Fruit fly (Drosophila melanogaster) whole organism, adult: ENCODE measurements around the gene Tengl3.

Source experiments
- CG11617 ChIP-seq: fragments of 200-800 bp; sonication (Bioruptor generic); optimal IDR thresholded peaks from 2 replicates; lab custom pipeline; 2017; ENCODE audit warnings: mild to moderate bottlenecking, missing biosample characterization, missing genetic modification reagents, missing genetic modification characterization
- CG12768 ChIP-seq: fragments of 200-800 bp; sonication (Bioruptor generic); optimal IDR thresholded peaks from 2 replicates; lab custom pipeline; 2017; ENCODE audit warnings: missing biosample characterization, missing genetic modification characterization, mild to moderate bottlenecking, moderate library complexity, missing genetic modification reagents
- CG14711 ChIP-seq: fragments of 200-800 bp; sonication (Bioruptor generic); optimal IDR thresholded peaks from 2 replicates; lab custom pipeline; 2018; ENCODE audit warnings: missing biosample characterization, mild to moderate bottlenecking, missing genetic modification characterization, moderate library complexity
- CG1620 ChIP-seq: fragments of 200-800 bp; sonication (Bioruptor generic); optimal IDR thresholded peaks from 2 replicates; lab custom pipeline; 2016; ENCODE audit warnings: missing biosample characterization, missing genetic modification characterization
- CG33017 ChIP-seq: fragments of 200-800 bp; sonication (Bioruptor generic); optimal IDR thresholded peaks from 2 replicates; lab custom pipeline; 2018; ENCODE audit warnings: missing biosample characterization, mild to moderate bottlenecking, missing genetic modification characterization, moderate library complexity
- CG5204 ChIP-seq: fragments of 200-800 bp; sonication (Bioruptor generic); optimal IDR thresholded peaks from 2 replicates; lab custom pipeline; 2016; ENCODE audit warnings: missing biosample characterization, missing genetic modification characterization
- CG7045 ChIP-seq: fragments of 200-800 bp; sonication (Bioruptor generic); optimal IDR thresholded peaks from 2 replicates; lab custom pipeline; 2017; ENCODE audit warnings: missing biosample characterization, mild to moderate bottlenecking, missing genetic modification characterization
- CG7101 ChIP-seq: fragments of 200-800 bp; sonication (Bioruptor generic); optimal IDR thresholded peaks from 2 replicates; lab custom pipeline; 2018; ENCODE audit warnings: missing biosample characterization, mild to moderate bottlenecking, missing genetic modification characterization, moderate library complexity
- Clk ChIP-seq: fragments of 200-800 bp; sonication (Bioruptor generic); optimal IDR thresholded peaks from 2 replicates; lab custom pipeline; 2017; ENCODE audit warnings: missing biosample characterization, missing genetic modification characterization
- Crg-1 ChIP-seq: fragments of 200-800 bp; sonication (Bioruptor generic); optimal IDR thresholded peaks from 2 replicates; lab custom pipeline; 2016; ENCODE audit warnings: missing biosample characterization, missing genetic modification characterization
- Hr96 ChIP-seq: fragments of 200-800 bp; sonication (Bioruptor generic); optimal IDR thresholded peaks from 2 replicates; lab custom pipeline; 2016; ENCODE audit warnings: missing biosample characterization, missing genetic modification characterization
- Mnt ChIP-seq: fragments of 200-800 bp; sonication (Bioruptor generic); optimal IDR thresholded peaks from 2 replicates; lab custom pipeline; 2016; ENCODE audit warnings: missing biosample characterization, mild to moderate bottlenecking, missing genetic modification characterization
- bab1 ChIP-seq: fragments of 200-800 bp; sonication (Bioruptor generic); optimal IDR thresholded peaks from 3 replicates; lab custom pipeline; 2019; ENCODE audit warnings: missing biosample characterization, mild to moderate bottlenecking, missing genetic modification characterization, moderate library complexity
- cic ChIP-seq: fragments of 200-800 bp; sonication (Bioruptor generic); optimal IDR thresholded peaks from 2 replicates; lab custom pipeline; 2017; ENCODE audit warnings: missing biosample characterization, mild to moderate bottlenecking, missing genetic modification characterization, moderate library complexity
- cnc ChIP-seq, 2 experiments: fragments of >200 bp; optimal IDR thresholded peaks; 2 replicates each; lab custom pipeline; 2017
- kay ChIP-seq: fragments of 200-800 bp; sonication (Bioruptor generic); peaks from one replicate; lab custom pipeline; 2016; ENCODE audit warnings: missing biosample characterization, missing genetic modification characterization, borderline replicate concordance
- ovo ChIP-seq: fragments of 200-800 bp; sonication (Bioruptor generic); optimal IDR thresholded peaks from 2 replicates; lab custom pipeline; 2016; ENCODE audit warnings: missing biosample characterization, missing genetic modification characterization
- pad ChIP-seq: fragments of 200-800 bp; sonication (Bioruptor generic); optimal IDR thresholded peaks from 3 replicates; lab custom pipeline; 2017; ENCODE audit warnings: missing biosample characterization, missing genetic modification characterization, mild to moderate bottlenecking, moderate library complexity, missing genetic modification reagents
- tj ChIP-seq: fragments of 200-800 bp; sonication (Bioruptor generic); optimal IDR thresholded peaks from 3 replicates; lab custom pipeline; 2017; ENCODE audit warnings: missing biosample characterization, mild to moderate bottlenecking, missing genetic modification characterization, moderate library complexity
- toe ChIP-seq: fragments of 200-800 bp; sonication (Bioruptor generic); optimal IDR thresholded peaks from 2 replicates; lab custom pipeline; 2016; ENCODE audit warnings: missing biosample characterization, missing genetic modification characterization

Tengl3 gene

dm6 chr2L:2216065-2216464 lies 22.0 kb downstream of the Tengl3 start, which contains the start of gene daed:
daed (minus strand) TSS chr2L:2216311.
- TF ChIP-seq CG14711 (tag; lab: Kevin White, UChicago) (no peak), tj (GFP tag; lab: Kevin White, UChicago) (no peak), CG11617 (GFP tag; lab: Kevin White, UChicago) (no peak), CG5204 (no peak), pad (GFP tag; lab: Kevin White, UChicago) (peak; percentile 28), Mnt (GFP tag; lab: Kevin White, UChicago) (peak; percentile 16), cic (peak; percentile 34), CG33017 (peak; percentile 70), bab1 (GFP tag; lab: Kevin White, UChicago) (peak; percentile 9), CG12768 (GFP tag; lab: Kevin White, UChicago) (peak; percentile 23), CG7101 (tag; lab: Kevin White, UChicago) (peak; percentile 64), kay (no peak), Crg-1 (GFP tag; lab: Kevin White, UChicago) (peak; percentile 18)

- TF ChIP-seq CG7045 (GFP tag; lab: Kevin White, UChicago) (peak; percentile 11), tj (GFP tag; lab: Kevin White, UChicago) (no peak), Hr96 (GFP tag; lab: Kevin White, UChicago) (no peak), CG12768 (GFP tag; lab: Kevin White, UChicago) (peak; percentile 24), Mnt (GFP tag; lab: Kevin White, UChicago) (peak; percentile 54), CG7101 (tag; lab: Kevin White, UChicago) (peak; percentile 62), bab1 (GFP tag; lab: Kevin White, UChicago) (peak; percentile 87), cnc (optimal IDR thresholded peaks at IDR 0.05; lab: Kevin White, UChicago) (no peak), toe (no peak), CG11617 (GFP tag; lab: Kevin White, UChicago) (peak; percentile 51), CG33017 (no peak), ovo (GFP tag; lab: Kevin White, UChicago) (peak; percentile 25), kay (no peak), CG1620 (GFP tag; lab: Kevin White, UChicago) (peak; percentile 42), Crg-1 (GFP tag; lab: Kevin White, UChicago) (peak; percentile 78), CG14711 (tag; lab: Kevin White, UChicago) (peak; percentile 7), CG5204 (no peak), pad (GFP tag; lab: Kevin White, UChicago) (peak; percentile 64), Clk (GFP tag; lab: Kevin White, UChicago) (no peak), cic (peak; percentile 49)
These were observed 24.0 kb downstream of the Tengl3 start, which contains the start of the genes Uch and CG34174 for dm6 chr2L:2214004-2214403. Uch (minus strand) TSS chr2L:2214211. CG34174 (plus strand) TSS chr2L:2214266.

- TF ChIP-seq CG7101 (tag; lab: Kevin White, UChicago) = peak; percentile 10
- peak; percentile 61 for TF ChIP-seq cic
- TF ChIP-seq CG7045 (GFP tag; lab: Kevin White, UChicago) = no peak
- TF ChIP-seq CG12768 (GFP tag; lab: Kevin White, UChicago) = peak; percentile 51
- peak; percentile 2 for TF ChIP-seq Mnt (GFP tag; lab: Kevin White, UChicago)
- TF ChIP-seq CG33017 = peak; percentile 47
These were observed 25.6 kb downstream of the Tengl3 start, which contains the start of gene CG15385 for dm6 chr2L:2212478-2212877. CG15385 (minus strand) TSS chr2L:2212571.

dm6 chr2L:2209002-2209401 lies 29.0 kb downstream of the Tengl3 start, which contains the start of gene CG33124:
CG33124 (minus strand) TSS chr2L:2209102.
- TF ChIP-seq CG7045 (GFP tag; lab: Kevin White, UChicago) (no peak), CG11617 (GFP tag; lab: Kevin White, UChicago) (no peak), ovo (GFP tag; lab: Kevin White, UChicago) (no peak), CG5204 (no peak), Crg-1 (GFP tag; lab: Kevin White, UChicago) (no peak), kay (no peak), Mnt (GFP tag; lab: Kevin White, UChicago) (no peak), tj (GFP tag; lab: Kevin White, UChicago) (no peak), Clk (GFP tag; lab: Kevin White, UChicago) (no peak), pad (GFP tag; lab: Kevin White, UChicago) (no peak), CG1620 (GFP tag; lab: Kevin White, UChicago) (no peak), CG7101 (tag; lab: Kevin White, UChicago) (no peak), toe (no peak), bab1 (GFP tag; lab: Kevin White, UChicago) (no peak), CG14711 (tag; lab: Kevin White, UChicago) (no peak), cnc (optimal IDR thresholded peaks at IDR 0.05; lab: Kevin White, UChicago) (no peak), Hr96 (GFP tag; lab: Kevin White, UChicago) (no peak)

dm6 chr2L:2206066-2206465 lies 32.0 kb downstream of the Tengl3 start, which contains the start of gene CG31668:
CG31668 (minus strand) TSS chr2L:2206166.
- TF ChIP-seq CG1620 (GFP tag; lab: Kevin White, UChicago) (no peak), CG11617 (GFP tag; lab: Kevin White, UChicago) (no peak), bab1 (GFP tag; lab: Kevin White, UChicago) (no peak), ovo (GFP tag; lab: Kevin White, UChicago) (no peak), cnc (optimal IDR thresholded peaks at IDR 0.05; lab: Kevin White, UChicago) (no peak), tj (GFP tag; lab: Kevin White, UChicago) (no peak), pad (GFP tag; lab: Kevin White, UChicago) (no peak), cic (no peak), kay (no peak), Crg-1 (GFP tag; lab: Kevin White, UChicago) (no peak), CG5204 (no peak), toe (no peak), Hr96 (GFP tag; lab: Kevin White, UChicago) (no peak), CG12768 (GFP tag; lab: Kevin White, UChicago) (no peak), CG14711 (tag; lab: Kevin White, UChicago) (no peak), Mnt (GFP tag; lab: Kevin White, UChicago) (no peak), CG7045 (GFP tag; lab: Kevin White, UChicago) (no peak), CG7101 (tag; lab: Kevin White, UChicago) (no peak), CG33017 (no peak)
